Fruit fly (Drosophila melanogaster) whole organism, pupa: ENCODE measurements around the gene CG6885.

Experiments
- CG10348 ChIP-seq: fragments of 200-800 bp; sonication (Bioruptor generic); IDR thresholded peaks from 2 replicates; pipeline ENCODE4 v1.3.6; 2022; ENCODE audit warnings: missing biosample characterization, missing genetic modification characterization
- CG12605 ChIP-seq: fragments of 200-800 bp; sonication (Bioruptor generic); IDR thresholded peaks from 2 replicates; pipeline ENCODE4 v1.3.6; 2022; ENCODE audit warnings: missing biosample characterization, missing genetic modification characterization
- CG13204 ChIP-seq: fragments of 200-800 bp; sonication (Bioruptor generic); optimal IDR thresholded peaks from 2 replicates; lab custom pipeline; 2018; ENCODE audit warnings: missing biosample characterization, mild to moderate bottlenecking, missing genetic modification characterization, moderate library complexity
- CG14655 ChIP-seq: fragments of 200-800 bp; sonication (Bioruptor generic); optimal IDR thresholded peaks from 3 replicates; lab custom pipeline; 2017; ENCODE audit warnings: mild to moderate bottlenecking, missing biosample characterization, missing genetic modification reagents, missing genetic modification characterization
- CG15710 ChIP-seq: fragments of 200-800 bp; sonication (Bioruptor generic); optimal IDR thresholded peaks from 2 replicates; lab custom pipeline; 2018; ENCODE audit warnings: missing biosample characterization, mild to moderate bottlenecking, missing genetic modification characterization, moderate library complexity
- CG17806 ChIP-seq: fragments of 200-800 bp; sonication (Bioruptor generic); optimal IDR thresholded peaks from 2 replicates; lab custom pipeline; 2018; ENCODE audit warnings: missing biosample characterization, mild to moderate bottlenecking, missing genetic modification characterization, moderate library complexity
- CG32121 ChIP-seq: fragments of 200-800 bp; sonication (Bioruptor generic); IDR thresholded peaks from 2 replicates; pipeline ENCODE4 v1.3.6; 2022; ENCODE audit warnings: missing biosample characterization, missing genetic modification characterization
- CG34367 ChIP-seq: fragments of 200-800 bp; sonication (Bioruptor generic); optimal IDR thresholded peaks from 2 replicates; lab custom pipeline; 2018; ENCODE audit warnings: missing biosample characterization, mild to moderate bottlenecking, missing genetic modification characterization
- CG4496 ChIP-seq: fragments of 200-800 bp; sonication (Bioruptor generic); IDR thresholded peaks from 3 replicates; pipeline ENCODE4 v1.3.6; 2022; ENCODE audit warnings: missing biosample characterization, missing genetic modification characterization
- CG8159 ChIP-seq: fragments of 200-800 bp; sonication (Bioruptor generic); optimal IDR thresholded peaks from 3 replicates; lab custom pipeline; 2018; ENCODE audit warnings: missing biosample characterization, mild to moderate bottlenecking, missing genetic modification characterization, moderate library complexity
- CG8301 ChIP-seq: fragments of 200-800 bp; sonication (Bioruptor generic); optimal IDR thresholded peaks from 2 replicates; lab custom pipeline; 2018; ENCODE audit warnings: missing biosample characterization, mild to moderate bottlenecking, missing genetic modification characterization
- CG9948 ChIP-seq: fragments of 200-800 bp; sonication (Bioruptor generic); optimal IDR thresholded peaks from 2 replicates; lab custom pipeline; 2018; ENCODE audit warnings: missing biosample characterization, mild to moderate bottlenecking, missing genetic modification characterization, moderate library complexity
- D1 ChIP-seq: fragments of 200-800 bp; sonication (Bioruptor generic); optimal IDR thresholded peaks from 2 replicates; lab custom pipeline; 2018; ENCODE audit warnings: missing biosample characterization, mild to moderate bottlenecking, missing genetic modification characterization, moderate library complexity
- EcR ChIP-seq: fragments of 200-800 bp; sonication (Bioruptor generic); optimal IDR thresholded peaks from 3 replicates; lab custom pipeline; 2019; ENCODE audit warnings: missing biosample characterization, missing genetic modification characterization, mild to moderate bottlenecking, moderate library complexity, missing genetic modification reagents
- Ets98B ChIP-seq: fragments of 200-800 bp; sonication (Bioruptor generic); IDR thresholded peaks from 2 replicates; pipeline ENCODE4 v1.3.6; 2022; ENCODE audit warnings: missing biosample characterization, missing genetic modification characterization
- Pif1A ChIP-seq: fragments of 200-800 bp; sonication (Bioruptor generic); optimal IDR thresholded peaks from 3 replicates; lab custom pipeline; 2016; ENCODE audit warnings: missing biosample characterization, missing genetic modification characterization
- Pif1B ChIP-seq: fragments of 200-800 bp; sonication (Bioruptor generic); optimal IDR thresholded peaks from 3 replicates; lab custom pipeline; 2016; ENCODE audit warnings: missing biosample characterization, missing genetic modification characterization
- Snoo ChIP-seq: fragments of 200-800 bp; sonication (Bioruptor generic); optimal IDR thresholded peaks from 3 replicates; lab custom pipeline; 2017; ENCODE audit warnings: missing biosample characterization, mild to moderate bottlenecking, missing genetic modification characterization, inconsistent platforms
- fd96Ca ChIP-seq: fragments of 200-800 bp; sonication (Bioruptor generic); IDR thresholded peaks from 3 replicates; pipeline ENCODE4 v1.3.6; 2022; ENCODE audit warnings: missing biosample characterization, missing genetic modification characterization
- gl ChIP-seq: fragments of 200-800 bp; sonication (Bioruptor generic); optimal IDR thresholded peaks from 2 replicates; lab custom pipeline; 2018; ENCODE audit warnings: missing biosample characterization, mild to moderate bottlenecking, missing genetic modification characterization
- rn ChIP-seq: fragments of 200-800 bp; sonication (Bioruptor generic); IDR thresholded peaks from 2 replicates; pipeline ENCODE4 v1.3.6; 2022; ENCODE audit warnings: missing biosample characterization, missing genetic modification characterization

Gene CG6885

DNA sequence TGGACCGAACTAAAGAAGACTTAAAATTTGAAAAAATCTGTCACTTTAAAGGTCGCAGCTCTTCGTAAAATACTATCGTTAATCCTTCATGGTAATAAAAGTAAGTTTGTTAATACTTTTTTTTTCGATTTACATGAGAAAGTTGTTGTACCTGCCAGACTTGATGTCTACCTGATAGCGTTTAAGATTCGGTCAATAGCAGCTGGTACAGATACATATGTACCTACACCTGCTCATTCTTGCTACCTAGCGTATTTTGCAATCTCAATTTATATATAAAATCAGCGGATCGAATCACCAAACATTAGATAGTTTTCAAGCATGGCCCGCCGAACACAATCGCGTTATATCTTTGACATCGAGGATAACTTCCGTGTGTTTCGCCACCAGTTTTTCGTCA is at the start of gene CG6885:
Gene CG6885, plus strand, starts transcription at position 301 of the 400 bp plus-strand sequence.
- TF ChIP-seq CG12605 (GFP tag; lab: Robert Waterston, UW): no peak
- TF ChIP-seq fd96Ca (GFP tag; lab: Robert Waterston, UW): no peak
- no peak for TF ChIP-seq CG34367
- TF ChIP-seq CG32121 (GFP tag; lab: Robert Waterston, UW): no peak
- TF ChIP-seq Ets98B (GFP tag; lab: Robert Waterston, UW): no peak
- no peak for TF ChIP-seq CG13204 (GFP tag; lab: Kevin White, UChicago)
- TF ChIP-seq CG9948 (tag; lab: Kevin White, UChicago): no peak
- no peak for TF ChIP-seq CG10348 (GFP tag; lab: Robert Waterston, UW)

DNA sequence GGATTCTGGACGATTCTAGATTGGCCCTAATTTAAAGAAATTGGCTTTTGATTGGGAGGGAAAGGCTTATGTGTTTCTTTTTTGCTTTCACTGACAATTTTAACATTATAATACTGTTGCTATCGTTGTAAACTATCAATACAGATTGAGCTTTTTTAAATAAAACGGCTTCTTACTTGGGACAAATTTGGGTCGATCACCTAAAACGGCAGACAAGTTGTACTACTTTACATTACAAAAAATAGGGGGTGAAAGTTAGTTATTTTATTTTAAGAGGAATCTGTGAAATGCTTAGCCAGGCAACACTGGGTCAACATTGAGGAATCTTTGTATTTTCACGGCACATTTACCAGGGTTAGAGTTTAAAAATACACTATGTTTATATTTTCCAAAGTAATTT is 46.0 kb upstream of the CG6885 start, which contains the start of gene Dic4:
Gene Dic4, minus strand, starts transcription at position 101 of the 400 bp plus-strand sequence.
- TF ChIP-seq CG8301 (tag; lab: Kevin White, UChicago): no peak
- TF ChIP-seq CG12605 (GFP tag; lab: Robert Waterston, UW): no peak
- TF ChIP-seq fd96Ca (GFP tag; lab: Robert Waterston, UW): no peak
- no peak for TF ChIP-seq CG17806 (tag; lab: Kevin White, UChicago)
- TF ChIP-seq CG34367: no peak
- TF ChIP-seq CG8159 (tag; lab: Kevin White, UChicago): no peak
- TF ChIP-seq EcR (GFP tag; lab: Kevin White, UChicago): no peak
- no peak for TF ChIP-seq CG4496
- no peak for TF ChIP-seq Ets98B (GFP tag; lab: Robert Waterston, UW)
- no peak for TF ChIP-seq D1 (tag; lab: Kevin White, UChicago)
- no peak for TF ChIP-seq Pif1A (GFP tag; lab: Kevin White, UChicago)

DNA sequence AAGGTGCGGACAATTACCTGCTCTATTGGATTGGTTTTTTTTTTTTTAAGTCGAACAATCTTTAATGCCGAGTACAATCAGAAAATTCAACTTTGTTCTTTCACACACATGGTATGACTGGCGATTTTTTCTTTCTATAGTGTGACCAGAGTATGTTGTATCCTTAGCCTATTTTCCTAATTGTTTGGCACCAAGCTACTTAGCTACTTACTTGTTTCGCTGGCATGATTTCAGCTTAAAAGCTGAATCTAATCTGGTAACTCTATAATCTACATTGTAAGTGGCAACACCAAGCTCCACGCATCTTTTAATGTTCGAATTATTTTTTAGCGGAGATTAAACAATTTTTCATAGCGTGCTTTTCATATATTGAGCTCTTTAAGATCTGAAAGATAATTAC is 21.1 kb upstream of the CG6885 start, which contains the start of gene CG12477:
Gene CG12477, minus strand, starts transcription at position 101 of the 400 bp plus-strand sequence.
- no peak for TF ChIP-seq CG9948 (tag; lab: Kevin White, UChicago)
- TF ChIP-seq CG4496: no peak
- TF ChIP-seq D1 (tag; lab: Kevin White, UChicago): no peak
- TF ChIP-seq CG15710 (tag; lab: Kevin White, UChicago): no peak
- TF ChIP-seq CG34367: no peak
- no peak for TF ChIP-seq CG17806 (tag; lab: Kevin White, UChicago)
- TF ChIP-seq CG14655: no peak
- no peak for TF ChIP-seq CG13204 (GFP tag; lab: Kevin White, UChicago)

DNA sequence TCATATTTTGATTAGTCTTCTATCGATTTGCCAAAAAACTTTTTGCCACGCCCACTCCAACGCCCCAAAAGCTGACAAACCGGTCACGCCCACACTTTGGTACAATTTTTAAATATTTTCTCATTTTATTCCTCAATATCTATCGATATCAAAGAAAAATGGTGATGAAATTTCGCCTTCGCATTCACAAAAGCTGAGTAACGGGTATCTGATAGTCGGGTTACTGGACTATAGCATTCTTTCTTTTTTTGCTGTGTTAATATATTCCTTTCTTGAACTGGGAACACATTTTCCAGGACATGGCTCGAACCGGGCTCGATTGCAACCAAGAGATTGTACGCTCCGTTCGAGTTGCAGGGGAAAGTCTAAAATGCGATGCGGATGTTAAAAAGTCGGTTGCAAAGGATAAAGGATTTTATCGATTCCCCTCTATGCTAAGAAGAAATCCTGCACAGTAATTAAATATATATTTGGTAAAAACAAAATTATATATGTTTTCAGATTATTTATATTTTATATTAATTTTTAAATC is 1.3 kb upstream of the CG6885 start:
- TF ChIP-seq D1 (tag; lab: Kevin White, UChicago) (no peak), CG12605 (GFP tag; lab: Robert Waterston, UW) (no peak), EcR (GFP tag; lab: Kevin White, UChicago) (no peak), CG15710 (tag; lab: Kevin White, UChicago) (no peak), CG8301 (tag; lab: Kevin White, UChicago) (no peak), CG4496 (no peak), fd96Ca (GFP tag; lab: Robert Waterston, UW) (no peak), CG9948 (tag; lab: Kevin White, UChicago) (no peak), Ets98B (GFP tag; lab: Robert Waterston, UW) (no peak), Snoo (tag; lab: Kevin White, UChicago) (no peak), CG32121 (GFP tag; lab: Robert Waterston, UW) (no peak), rn (GFP tag; lab: Robert Waterston, UW) (no peak), CG13204 (GFP tag; lab: Kevin White, UChicago) (no peak), CG34367 (no peak), CG10348 (GFP tag; lab: Robert Waterston, UW) (no peak)
- TF ChIP-seq, all 21 proteins: peak for 0

DNA sequence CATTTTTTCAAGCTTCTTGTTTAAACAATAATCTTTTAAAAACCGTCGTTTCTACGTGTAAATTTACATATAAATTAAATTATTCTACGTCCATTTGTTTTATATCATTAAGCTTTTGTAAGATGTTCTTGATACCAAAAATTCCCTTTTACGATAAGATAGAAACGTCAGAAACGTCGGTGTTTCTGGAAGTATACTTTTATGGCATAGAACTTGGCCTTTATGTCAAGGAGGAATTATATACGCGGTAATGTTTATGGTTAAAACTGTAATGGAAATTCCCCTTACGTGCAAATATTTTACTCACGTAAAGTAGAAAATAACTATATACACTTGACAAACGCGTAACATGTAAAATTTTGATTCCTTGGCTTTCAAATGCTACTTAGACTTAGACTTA is 609 bp upstream of the CG6885 start:
- no peak for TF ChIP-seq CG17806 (tag; lab: Kevin White, UChicago)
- peak; percentile 67 for TF ChIP-seq D1 (tag; lab: Kevin White, UChicago)

DNA sequence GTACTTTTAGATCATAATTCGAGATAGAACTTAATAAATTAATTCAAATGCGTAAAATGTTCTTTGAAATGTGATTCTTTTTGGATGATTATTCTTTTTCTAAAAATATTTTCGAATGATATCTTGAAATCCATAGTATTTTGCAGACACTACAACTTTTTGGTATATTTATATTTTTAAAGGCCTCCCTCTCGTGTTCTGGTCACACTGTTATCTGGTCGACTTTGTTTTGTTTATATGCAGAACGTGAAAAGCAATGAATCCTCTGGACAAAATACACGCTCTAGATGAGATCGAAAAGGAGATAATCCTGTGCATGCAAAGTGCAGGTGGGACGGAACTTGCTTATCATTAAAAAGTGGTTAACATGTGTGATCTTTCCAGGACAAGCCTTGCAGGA is 1.4 kb downstream of the CG6885 start, which contains the start of gene MED11:
Gene MED11, plus strand, starts transcription at position 210 of the 400 bp plus-strand sequence.
- TF ChIP-seq CG12605 (GFP tag; lab: Robert Waterston, UW): no peak
- TF ChIP-seq EcR (GFP tag; lab: Kevin White, UChicago): no peak
- TF ChIP-seq fd96Ca (GFP tag; lab: Robert Waterston, UW): no peak
- TF ChIP-seq CG10348 (GFP tag; lab: Robert Waterston, UW): no peak
- TF ChIP-seq Ets98B (GFP tag; lab: Robert Waterston, UW): no peak
- TF ChIP-seq CG13204 (GFP tag; lab: Kevin White, UChicago): no peak
- no peak for TF ChIP-seq CG8159 (tag; lab: Kevin White, UChicago)
- no peak for TF ChIP-seq CG9948 (tag; lab: Kevin White, UChicago)
- TF ChIP-seq Pif1A (GFP tag; lab: Kevin White, UChicago): no peak
- TF ChIP-seq CG14655: no peak
- no peak for TF ChIP-seq rn (GFP tag; lab: Robert Waterston, UW)
- TF ChIP-seq Pif1B (GFP tag; lab: Kevin White, UChicago): no peak
- TF ChIP-seq CG17806 (tag; lab: Kevin White, UChicago): no peak
- no peak for TF ChIP-seq gl (tag; lab: Kevin White, UChicago)
- TF ChIP-seq CG34367: no peak
- TF ChIP-seq CG8301 (tag; lab: Kevin White, UChicago): no peak
- no peak for TF ChIP-seq CG4496
- TF ChIP-seq CG32121 (GFP tag; lab: Robert Waterston, UW): no peak
- no peak for TF ChIP-seq Snoo (tag; lab: Kevin White, UChicago)
- TF ChIP-seq CG15710 (tag; lab: Kevin White, UChicago): no peak
